Worm (Caenorhabditis elegans): Measurements from ENCODE around the gene chts-1.
A peak's percentile ranks its signal among the peaks of the same experiment; 100 is the strongest.

Gene chts-1

DNA sequence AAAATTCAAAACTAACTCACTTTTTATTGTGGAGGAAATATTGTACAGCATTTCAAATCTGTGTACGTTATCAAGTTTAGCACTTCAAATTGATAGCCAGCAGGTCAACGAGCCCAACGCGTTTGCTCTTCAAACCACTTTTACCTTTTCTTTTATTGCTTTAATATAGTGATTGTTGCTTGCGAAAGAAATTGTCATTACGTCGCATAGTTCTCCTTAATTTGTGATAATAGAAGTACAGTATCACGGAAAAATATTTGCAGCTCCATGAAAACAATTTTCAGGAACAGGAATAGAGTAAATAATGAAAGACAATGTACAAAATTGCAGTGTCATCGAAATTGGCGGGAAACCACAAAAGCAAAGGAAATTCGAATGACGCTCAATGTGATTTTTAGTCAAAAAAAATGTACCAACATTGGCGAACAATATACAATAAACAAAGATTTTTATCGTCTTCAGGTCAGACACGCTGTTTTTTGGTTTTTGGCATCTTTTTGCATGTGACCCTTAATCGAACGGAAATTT, 39.5 kb upstream of the chts-1 start, which contains the start of the genes PDB1.1 and F08C6.5:
PDB1.1 (minus strand) TSS at position 158 of the 528 bp plus-strand sequence.
F08C6.5 (plus strand) TSS at position 478 of the 528 bp plus-strand sequence.
- TF ChIP-seq ceh-82 (tag; optimal IDR thresholded peaks at IDR 0.05), result no peak
- TF ChIP-seq zag-1 (tag; optimal IDR thresholded peaks at IDR 0.05), result no peak
- TF ChIP-seq unc-62 (GFP tag; optimal IDR thresholded peaks at IDR 0.05), result no peak
- TF ChIP-seq unc-55 (GFP tag; optimal IDR thresholded peaks at IDR 0.05), result no peak
- TF ChIP-seq aly-2 (tag; optimal IDR thresholded peaks at IDR 0.05), result no peak
- TF ChIP-seq crh-2 (tag; optimal IDR thresholded peaks at IDR 0.05), result peak; percentile 11
- TF ChIP-seq dmd-4 (tag; optimal IDR thresholded peaks at IDR 0.05), result no peak
- TF ChIP-seq mbf-1 (tag; optimal IDR thresholded peaks at IDR 0.05), result no peak
- peak; percentile 72 for TF ChIP-seq fos-1 (tag; optimal IDR thresholded peaks at IDR 0.05)
- TF ChIP-seq nhr-77 (tag; optimal IDR thresholded peaks at IDR 0.05), result no peak
- no peak for TF ChIP-seq elt-1 (tag; optimal IDR thresholded peaks at IDR 0.05)
- TF ChIP-seq elt-3 (tag; optimal IDR thresholded peaks at IDR 0.05), result no peak

DNA sequence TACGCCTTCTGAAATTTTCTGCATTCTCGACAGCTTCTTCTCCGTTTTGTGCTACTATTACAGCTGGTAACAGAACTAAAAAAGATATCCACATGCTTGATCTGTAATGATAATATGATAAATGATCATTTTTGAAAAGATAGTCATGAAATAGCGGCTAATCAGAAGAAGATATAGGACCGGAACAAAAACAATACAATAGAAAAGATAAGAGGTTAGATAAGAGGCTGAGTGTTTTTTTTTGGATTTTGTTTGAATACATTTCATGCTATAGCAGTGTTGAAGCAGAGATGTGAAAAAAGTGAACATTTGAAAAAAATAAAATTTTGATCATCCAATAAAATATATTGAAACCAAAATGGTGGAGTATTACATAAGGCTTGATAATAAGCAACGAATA, 34.9 kb upstream of the chts-1 start, which contains the start of gene F46C8.8:
F46C8.8 (minus strand) TSS at position 101 of the 400 bp plus-strand sequence.
- TF ChIP-seq Y55F3AM.14 (GFP tag; optimal IDR thresholded peaks at IDR 0.05), result no peak

DNA sequence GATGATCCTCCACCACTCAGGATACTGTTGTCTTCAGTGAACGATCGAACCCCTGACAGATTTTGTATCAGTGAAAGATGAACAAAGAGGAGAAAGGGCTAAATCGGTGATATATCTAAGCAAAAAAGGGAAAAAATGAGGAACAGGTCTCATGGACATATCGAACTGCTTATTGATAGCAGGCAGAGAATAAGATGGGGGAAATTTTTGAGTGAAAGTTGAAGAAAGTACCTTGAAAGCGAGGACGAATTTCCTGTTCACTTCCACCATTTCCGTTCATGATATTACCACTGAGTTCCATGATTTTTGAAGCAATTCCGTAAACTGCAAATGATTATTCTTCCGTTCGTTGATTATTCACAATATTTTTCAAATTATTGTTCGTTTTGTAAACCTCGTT, 33.9 kb upstream of the chts-1 start:
- TF ChIP-seq blmp-1 (tag; optimal IDR thresholded peaks at IDR 0.05; ENCODE audit: insufficient read depth), result peak; percentile 77
- no peak for TF ChIP-seq nhr-237 (tag; optimal IDR thresholded peaks at IDR 0.05)

DNA sequence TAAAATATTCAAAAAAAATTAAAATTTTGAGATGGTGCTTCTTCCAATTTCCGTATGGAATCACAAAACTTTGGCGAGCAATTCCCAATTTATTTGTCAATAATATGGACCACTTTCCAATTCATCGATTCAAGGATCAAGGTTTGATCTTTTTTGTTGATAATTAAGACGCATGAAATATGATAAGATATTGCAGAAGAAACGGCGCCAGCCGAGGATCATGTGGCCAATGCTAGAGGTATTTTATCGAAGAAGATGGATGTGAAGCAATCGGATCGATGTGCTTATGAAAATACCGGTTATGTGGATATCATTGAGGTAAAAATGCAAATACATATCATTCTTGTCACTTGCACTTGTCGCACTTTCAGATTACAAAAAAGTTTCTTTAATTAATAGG, 31.0 kb upstream of the chts-1 start:
- TF ChIP-seq ceh-82 (tag; optimal IDR thresholded peaks at IDR 0.05) (no peak), nhr-10 (tag; optimal IDR thresholded peaks at IDR 0.05) (no peak), unc-62 (GFP tag; optimal IDR thresholded peaks at IDR 0.05) (no peak), elt-3 (tag; optimal IDR thresholded peaks at IDR 0.05) (no peak), ztf-4 (tag; optimal IDR thresholded peaks at IDR 0.05) (no peak), nhr-11 (tag; optimal IDR thresholded peaks at IDR 0.05) (no peak), skn-1 (tag; optimal IDR thresholded peaks at IDR 0.05) (no peak), alr-1 (tag; optimal IDR thresholded peaks at IDR 0.05) (no peak), blmp-1 (tag; optimal IDR thresholded peaks at IDR 0.05; ENCODE audit: insufficient read depth) (no peak), nhr-21 (tag; optimal IDR thresholded peaks at IDR 0.05) (no peak), unc-39 (tag; optimal IDR thresholded peaks at IDR 0.05) (no peak), F13H6.1 (tag; optimal IDR thresholded peaks at IDR 0.05) (no peak), mbf-1 (tag; optimal IDR thresholded peaks at IDR 0.05) (no peak), peb-1 (tag; optimal IDR thresholded peaks at IDR 0.05) (no peak), lin-11 (tag; optimal IDR thresholded peaks at IDR 0.05) (no peak), nhr-25 (tag; optimal IDR thresholded peaks at IDR 0.05) (no peak), egl-27 (tag; optimal IDR thresholded peaks at IDR 0.05) (no peak), C34F6.9 (tag; optimal IDR thresholded peaks at IDR 0.05) (no peak), ceh-16 (tag; optimal IDR thresholded peaks at IDR 0.05) (no peak)

DNA sequence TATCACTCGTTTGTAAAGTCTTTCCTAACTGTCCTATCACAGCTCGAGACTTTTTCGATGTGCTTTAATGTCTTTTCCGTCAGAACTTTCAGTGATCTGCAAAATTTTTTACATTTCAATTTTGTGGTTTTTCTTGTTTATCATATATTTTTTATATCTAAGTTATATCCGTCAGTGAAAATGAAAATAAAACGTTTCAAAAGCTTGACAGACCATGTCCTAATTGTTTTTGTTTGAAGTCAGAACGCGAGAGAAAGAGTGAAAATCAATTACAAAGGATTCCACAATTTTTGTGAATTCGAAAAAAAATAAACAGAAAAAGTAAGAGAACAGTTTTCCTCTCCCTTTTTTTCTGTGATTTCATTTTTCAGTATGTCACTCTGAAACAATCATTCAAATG, 28.7 kb upstream of the chts-1 start, which contains the start of gene F46C8.1:
F46C8.1 (plus strand) TSS at position 301 of the 400 bp plus-strand sequence.
- TF ChIP-seq nhr-237 (tag; optimal IDR thresholded peaks at IDR 0.05) (no peak), mab-5 (tag; optimal IDR thresholded peaks at IDR 0.05) (no peak)

DNA sequence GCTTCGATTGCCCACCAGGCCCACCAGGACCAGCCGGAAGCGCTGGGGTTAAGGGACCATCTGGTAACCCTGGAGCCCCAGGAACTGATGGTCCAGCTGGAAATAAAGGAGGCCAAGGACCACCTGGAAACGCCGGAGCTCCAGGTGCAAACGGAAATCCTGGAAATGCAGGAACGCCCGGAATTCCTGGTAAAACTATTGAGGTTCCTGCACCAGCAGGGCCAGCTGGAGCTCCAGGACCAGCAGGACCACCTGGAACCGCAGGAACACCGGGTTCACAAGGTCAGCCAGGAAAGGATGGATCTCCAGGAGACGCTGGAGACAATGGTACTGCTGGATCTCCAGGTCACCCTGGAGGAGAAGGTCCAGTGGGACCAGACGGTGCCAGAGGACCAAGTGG, 28.2 kb upstream of the chts-1 start:
- no peak for TF ChIP-seq ztf-4 (tag; optimal IDR thresholded peaks at IDR 0.05)
- TF ChIP-seq ceh-82 (tag; optimal IDR thresholded peaks at IDR 0.05), result no peak
- no peak for TF ChIP-seq unc-55 (GFP tag; optimal IDR thresholded peaks at IDR 0.05)
- no peak for TF ChIP-seq nhr-11 (tag; optimal IDR thresholded peaks at IDR 0.05)
- no peak for TF ChIP-seq snpc-4 (tag; optimal IDR thresholded peaks at IDR 0.05)
- no peak for TF ChIP-seq aly-2 (tag; optimal IDR thresholded peaks at IDR 0.05)
- TF ChIP-seq alr-1 (tag; optimal IDR thresholded peaks at IDR 0.05), result no peak
- TF ChIP-seq lsy-2 (tag; optimal IDR thresholded peaks at IDR 0.05), result no peak
- TF ChIP-seq elt-3 (tag; optimal IDR thresholded peaks at IDR 0.05), result no peak
- no peak for TF ChIP-seq egl-27 (tag; optimal IDR thresholded peaks at IDR 0.05)
- no peak for TF ChIP-seq gmeb-1 (tag; optimal IDR thresholded peaks at IDR 0.05)
- no peak for TF ChIP-seq Y55F3AM.14 (GFP tag; optimal IDR thresholded peaks at IDR 0.05)
- TF ChIP-seq nhr-25 (tag; optimal IDR thresholded peaks at IDR 0.05), result no peak
- no peak for TF ChIP-seq nhr-6 (tag; optimal IDR thresholded peaks at IDR 0.05)
- TF ChIP-seq crh-2 (tag; optimal IDR thresholded peaks at IDR 0.05), result no peak
- TF ChIP-seq nhr-237 (tag; optimal IDR thresholded peaks at IDR 0.05), result no peak
